Fruit fly (Drosophila melanogaster) whole organism, adult: ENCODE results near the gene CecA2.

ENCODE experiments used
- CG1620 ChIP-seq: fragments of 200-800 bp; sonication (Bioruptor generic); optimal IDR thresholded peaks from 2 replicates; lab custom pipeline; 2016; ENCODE audit warnings: missing biosample characterization, missing genetic modification characterization
- Hr96 ChIP-seq: fragments of 200-800 bp; sonication (Bioruptor generic); optimal IDR thresholded peaks from 2 replicates; lab custom pipeline; 2016; ENCODE audit warnings: missing biosample characterization, missing genetic modification characterization
- bab1 ChIP-seq: fragments of 200-800 bp; sonication (Bioruptor generic); optimal IDR thresholded peaks from 3 replicates; lab custom pipeline; 2019; ENCODE audit warnings: missing biosample characterization, mild to moderate bottlenecking, missing genetic modification characterization, moderate library complexity
- kay ChIP-seq: fragments of 200-800 bp; sonication (Bioruptor generic); peaks from one replicate; lab custom pipeline; 2016; ENCODE audit warnings: missing biosample characterization, missing genetic modification characterization, borderline replicate concordance
- ovo ChIP-seq: fragments of 200-800 bp; sonication (Bioruptor generic); optimal IDR thresholded peaks from 2 replicates; lab custom pipeline; 2016; ENCODE audit warnings: missing biosample characterization, missing genetic modification characterization
- toe ChIP-seq: fragments of 200-800 bp; sonication (Bioruptor generic); optimal IDR thresholded peaks from 2 replicates; lab custom pipeline; 2016; ENCODE audit warnings: missing biosample characterization, missing genetic modification characterization

DNA sequence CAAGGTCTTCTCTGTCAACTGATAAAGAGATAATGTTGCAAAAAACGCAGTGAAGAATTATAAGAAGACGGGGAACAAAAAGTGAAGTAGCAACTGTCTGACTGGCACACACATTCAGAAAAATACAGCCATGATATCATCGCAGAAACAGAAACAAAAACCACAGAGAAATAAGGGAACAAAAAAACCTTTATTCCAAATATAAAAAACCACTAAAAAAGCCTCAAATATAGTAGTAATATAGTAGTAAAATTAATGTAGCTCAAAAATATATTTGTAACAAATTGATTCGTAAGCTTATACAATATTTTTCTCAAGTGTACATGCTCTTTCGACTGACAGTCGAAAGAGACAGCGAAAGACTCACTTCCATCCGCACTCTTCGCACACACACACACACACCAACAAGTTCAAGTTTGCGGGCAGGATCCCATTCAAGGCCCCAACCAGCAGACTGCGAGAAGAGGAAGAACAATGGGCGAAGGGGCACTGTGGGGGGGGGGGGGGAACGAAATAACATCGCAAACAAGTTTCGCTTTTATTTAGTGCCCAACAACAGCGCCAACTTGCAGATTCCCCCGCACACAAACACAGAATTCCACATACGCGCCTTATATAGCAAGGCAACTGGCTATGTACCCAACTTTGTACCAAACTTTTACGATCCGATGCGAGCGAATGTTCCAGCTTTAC, 46.5 kb downstream of the CecA2 start:
- TF ChIP-seq Hr96 (GFP tag; lab: Kevin White, UChicago) (no peak), ovo (GFP tag; lab: Kevin White, UChicago) (no peak), bab1 (GFP tag; lab: Kevin White, UChicago) (no peak), toe (GFP tag; lab: Kevin White, UChicago) (no peak), CG1620 (GFP tag; lab: Kevin White, UChicago) (no peak), kay (GFP tag; lab: Kevin White, UChicago) (no peak)
